Fruit fly (Drosophila melanogaster): Measurements from ENCODE around the gene sls.

Gene sls

DNA sequence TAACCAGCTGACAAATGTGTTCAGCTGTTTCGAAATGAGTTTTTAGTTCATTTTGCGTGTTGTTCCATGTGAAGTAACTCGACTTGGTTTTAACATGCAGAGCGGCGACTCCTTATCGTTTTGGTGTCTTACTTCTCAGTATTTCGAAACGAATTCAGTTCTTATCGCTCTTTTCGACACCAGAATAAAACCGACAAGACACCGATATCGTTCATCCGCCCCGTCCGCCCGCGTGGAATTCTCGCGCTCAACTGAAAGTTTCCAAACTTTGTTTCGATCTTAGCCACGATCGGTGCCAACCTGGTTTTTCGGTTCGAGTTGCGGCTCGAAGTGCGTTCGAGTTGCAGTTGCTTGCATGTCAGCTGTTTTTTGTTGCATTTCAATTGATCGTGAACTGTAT lies 48.2 kb upstream of the sls start, which contains the start of gene CG15822:
TSS of gene CG15822 (minus strand) at position 256 of the 400 bp plus-strand sequence.
- no peak for TF ChIP-seq dsf (GFP tag; optimal IDR thresholded peaks at IDR 0.05; ENCODE audit: borderline replicate concordance)

- no peak for TF ChIP-seq lola (GFP tag; optimal IDR thresholded peaks at IDR 0.05)
Measured at dm6 chr3L:2162623-2163022, 47.2 kb upstream of the sls start.

DNA sequence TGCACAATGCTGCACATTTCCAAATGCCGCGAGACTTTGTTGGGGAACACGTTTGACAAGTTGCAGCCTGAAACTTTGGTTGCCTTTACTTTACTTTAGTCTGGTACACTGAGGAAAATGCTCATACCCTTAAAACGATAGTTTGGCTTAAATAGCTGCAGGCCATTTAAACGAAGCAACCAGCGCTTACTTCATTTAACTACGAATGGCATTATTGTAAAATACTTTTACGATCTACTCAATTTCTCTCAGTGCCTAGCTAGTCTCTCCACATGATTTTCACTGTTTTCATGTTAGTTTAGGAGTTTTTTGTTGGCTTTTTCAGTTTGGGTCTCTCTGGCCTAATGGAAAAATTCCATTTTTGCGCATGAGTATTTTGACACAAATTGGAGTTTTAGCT lies 46.6 kb upstream of the sls start:
- TF ChIP-seq CG32264 (GFP tag; optimal IDR thresholded peaks at IDR 0.05) (peak; percentile 65), sage (GFP tag; optimal IDR thresholded peaks at IDR 0.05) (peak; percentile 81), Dif (GFP tag; optimal IDR thresholded peaks at IDR 0.05; ENCODE audit: partially characterized antibody) (no peak), Hnf4 (GFP tag; optimal IDR thresholded peaks at IDR 0.05) (peak; percentile 60), Myc (optimal IDR thresholded peaks at IDR 0.05) (no peak), Mio (GFP tag; optimal IDR thresholded peaks at IDR 0.05) (no peak), sv (GFP tag; optimal IDR thresholded peaks at IDR 0.05) (peak; percentile 13), HLH106 (tag; optimal IDR thresholded peaks at IDR 0.05) (peak; percentile 79), ey (GFP tag; optimal IDR thresholded peaks at IDR 0.05) (peak; percentile 74), Vsx2 (GFP tag; optimal IDR thresholded peaks at IDR 0.05; ENCODE audit: partially characterized antibody) (no peak), Sp1 (GFP tag; optimal IDR thresholded peaks at IDR 0.05) (peak; percentile 70), tai (GFP tag; optimal IDR thresholded peaks at IDR 0.05) (peak; percentile 67), jim (GFP tag; optimal IDR thresholded peaks at IDR 0.05) (no peak), lola (GFP tag; optimal IDR thresholded peaks at IDR 0.05) (no peak), fru (GFP tag; optimal IDR thresholded peaks at IDR 0.05) (peak; percentile 74), dmrt93B (GFP tag; optimal IDR thresholded peaks at IDR 0.05) (peak; percentile 73), psq (GFP tag; optimal IDR thresholded peaks at IDR 0.05) (peak; percentile 44), brk (GFP tag; optimal IDR thresholded peaks at IDR 0.05) (no peak), pan (optimal IDR thresholded peaks at IDR 0.05) (no peak), CrebA (GFP tag; optimal IDR thresholded peaks at IDR 0.05; ENCODE audit: borderline replicate concordance) (no peak), br (GFP tag; optimal IDR thresholded peaks at IDR 0.05) (peak; percentile 50), Rel (GFP tag; optimal IDR thresholded peaks at IDR 0.05) (no peak), Rel (tag; optimal IDR thresholded peaks at IDR 0.05) (peak; percentile 3), N (GFP tag; optimal IDR thresholded peaks at IDR 0.05) (no peak), Dfd (GFP tag; optimal IDR thresholded peaks at IDR 0.05) (no peak), usp (GFP tag; optimal IDR thresholded peaks at IDR 0.05) (no peak), Jra (GFP tag; optimal IDR thresholded peaks at IDR 0.05) (no peak), dsf (GFP tag; optimal IDR thresholded peaks at IDR 0.05; ENCODE audit: borderline replicate concordance) (no peak), rgr (GFP tag; optimal IDR thresholded peaks at IDR 0.05) (peak; percentile 67), OdsH (GFP tag; optimal IDR thresholded peaks at IDR 0.05) (peak; percentile 53), Hr78 (GFP tag; optimal IDR thresholded peaks at IDR 0.05) (no peak), foxo (GFP tag; optimal IDR thresholded peaks at IDR 0.05) (peak in 1 of 2 experiments; percentile 83), GATAd (GFP tag; optimal IDR thresholded peaks at IDR 0.05) (no peak), h (GFP tag; optimal IDR thresholded peaks at IDR 0.05) (peak; percentile 88), Abd-B (GFP tag; optimal IDR thresholded peaks at IDR 0.05) (no peak), CG9705 (GFP tag; optimal IDR thresholded peaks at IDR 0.05) (peak; percentile 33), dl (GFP tag; optimal IDR thresholded peaks at IDR 0.05; ENCODE audit: insufficient read depth in 1 of 2, partially characterized antibody in 2 of 2) (no peak), woc (GFP tag; optimal IDR thresholded peaks at IDR 0.05) (peak; percentile 58), Hr83 (GFP tag; optimal IDR thresholded peaks at IDR 0.05; ENCODE audit: poor library complexity, severe bottlenecking) (no peak)

- TF ChIP-seq dsf (GFP tag; optimal IDR thresholded peaks at IDR 0.05; ENCODE audit: borderline replicate concordance) (no peak), rgr (GFP tag; optimal IDR thresholded peaks at IDR 0.05) (no peak), Hnf4 (GFP tag; optimal IDR thresholded peaks at IDR 0.05) (no peak), ey (GFP tag; optimal IDR thresholded peaks at IDR 0.05) (no peak), Dif (GFP tag; optimal IDR thresholded peaks at IDR 0.05; ENCODE audit: partially characterized antibody) (no peak), N (GFP tag; optimal IDR thresholded peaks at IDR 0.05) (no peak), woc (GFP tag; optimal IDR thresholded peaks at IDR 0.05) (no peak), Hr83 (GFP tag; optimal IDR thresholded peaks at IDR 0.05; ENCODE audit: poor library complexity, severe bottlenecking) (no peak), psq (GFP tag; optimal IDR thresholded peaks at IDR 0.05) (no peak), br (GFP tag; optimal IDR thresholded peaks at IDR 0.05) (no peak), Abd-B (GFP tag; optimal IDR thresholded peaks at IDR 0.05) (no peak), jim (GFP tag; optimal IDR thresholded peaks at IDR 0.05) (no peak), foxo (GFP tag; optimal IDR thresholded peaks at IDR 0.05) (no peak), Rel (GFP tag; optimal IDR thresholded peaks at IDR 0.05) (no peak), Rel (tag; optimal IDR thresholded peaks at IDR 0.05) (no peak), dl (GFP tag; optimal IDR thresholded peaks at IDR 0.05; ENCODE audit: insufficient read depth in 1 of 2, partially characterized antibody in 2 of 2) (no peak), HLH106 (tag; optimal IDR thresholded peaks at IDR 0.05) (no peak)
Measured at dm6 chr3L:2159817-2160216, 44.4 kb upstream of the sls start.
